Worm (Caenorhabditis elegans) whole organism, early embryonic: ENCODE results near the gene set-1.

Source experiments
- aly-1 ChIP-seq: sonication (generic microtip); optimal IDR thresholded peaks from 2 replicates; lab custom pipeline; 2016; ENCODE audit warnings: missing genetic modification characterization, missing compliant biosample characterization
- ama-1 ChIP-seq: fragments of 150-350 bp; optimal IDR thresholded peaks from 2 replicates; lab custom pipeline; 2014
- flt-1 ChIP-seq: fragments of 200-800 bp; sonication (Bioruptor generic); IDR thresholded peaks from 2 replicates; pipeline ENCODE4 v1.3.6; 2022; ENCODE audit warnings: missing genetic modification characterization, missing compliant biosample characterization
- hmbx-1 ChIP-seq: sonication (generic microtip); optimal IDR thresholded peaks from 2 replicates; lab custom pipeline; 2016; ENCODE audit warnings: mild to moderate bottlenecking, missing genetic modification characterization, missing compliant biosample characterization
- hnd-1 ChIP-seq: sonication (generic microtip); optimal IDR thresholded peaks from 2 replicates; lab custom pipeline; 2016; ENCODE audit warnings: missing genetic modification characterization, missing compliant biosample characterization
- tbx-11 ChIP-seq: fragments of 200-800 bp; sonication (Bioruptor generic); IDR thresholded peaks from 2 replicates; pipeline ENCODE4 v1.3.6; 2022; ENCODE audit warnings: missing genetic modification characterization, missing compliant biosample characterization
- tra-4 ChIP-seq: sonication (generic microtip); optimal IDR thresholded peaks from 2 replicates; lab custom pipeline; 2017; ENCODE audit warnings: missing genetic modification characterization, missing compliant biosample characterization

- no peak for TF ChIP-seq ama-1 (lab: Kevin White, UChicago)
- no peak for TF ChIP-seq flt-1 (GFP tag; lab: Robert Waterston, UW)
- TF ChIP-seq hnd-1 (tag; lab: Kevin White, UChicago): no peak
- no peak for TF ChIP-seq hmbx-1 (tag; lab: Kevin White, UChicago)
- no peak for TF ChIP-seq aly-1 (tag; lab: Kevin White, UChicago)
- TF ChIP-seq tra-4 (tag; lab: Kevin White, UChicago): no peak
- TF ChIP-seq tbx-11: no peak
Measured at ce11 chrIII:6420201-6420600, 32.0 kb downstream of the set-1 start.
